Worm (Caenorhabditis elegans) whole organism, mixed stage, embryonic: ENCODE measurements around the gene bmk-1.

Source experiments
- blmp-1 ChIP-seq: fragments of 150-350 bp; optimal IDR thresholded peaks from 2 replicates; lab custom pipeline; 2014; ENCODE audit warnings: missing biosample characterization, missing genetic modification characterization
- flh-1 ChIP-seq: fragments of 200-800 bp; sonication (Bioruptor generic); optimal IDR thresholded peaks from 2 replicates; lab custom pipeline; 2018; ENCODE audit warnings: mild to moderate bottlenecking, missing genetic modification characterization, moderate library complexity, missing compliant biosample characterization
- mab-5 ChIP-seq: fragments of 150-350 bp; optimal IDR thresholded peaks from 2 replicates; lab custom pipeline; 2014; ENCODE audit warnings: missing biosample characterization, missing genetic modification characterization
- mls-2 ChIP-seq: sonication (generic microtip); optimal IDR thresholded peaks from 2 replicates; lab custom pipeline; 2016; ENCODE audit warnings: mild to moderate bottlenecking, missing genetic modification characterization, moderate library complexity, missing compliant biosample characterization
- nhr-237 ChIP-seq: fragments of 150-350 bp; optimal IDR thresholded peaks from 2 replicates; lab custom pipeline; 2014; ENCODE audit warnings: missing biosample characterization, missing genetic modification characterization
- nhr-28 ChIP-seq: fragments of 150-350 bp; optimal IDR thresholded peaks from 2 replicates; lab custom pipeline; 2014; ENCODE audit warnings: missing biosample characterization, missing genetic modification characterization
- snpc-4 ChIP-seq: fragments of 150-350 bp; optimal IDR thresholded peaks from 2 replicates; lab custom pipeline; 2014; ENCODE audit warnings: missing biosample characterization, missing genetic modification characterization
- tbx-8 ChIP-seq: fragments of 200-800 bp; sonication (Bioruptor generic); optimal IDR thresholded peaks from 2 replicates; lab custom pipeline; 2018; ENCODE audit warnings: mild to moderate bottlenecking, missing genetic modification characterization, moderate library complexity, missing compliant biosample characterization
- unc-39 ChIP-seq: fragments of 150-350 bp; optimal IDR thresholded peaks from 2 replicates; lab custom pipeline; 2014; ENCODE audit warnings: missing biosample characterization, missing genetic modification characterization
- unc-62 ChIP-seq: fragments of 150-350 bp; optimal IDR thresholded peaks from 2 replicates; lab custom pipeline; 2014; ENCODE audit warnings: missing biosample characterization, missing genetic modification reagents, missing genetic modification characterization
- zip-8 ChIP-seq: fragments of 150-350 bp; optimal IDR thresholded peaks from 2 replicates; lab custom pipeline; 2014; ENCODE audit warnings: missing biosample characterization, missing genetic modification characterization
- ztf-11 ChIP-seq: fragments of 150-350 bp; optimal IDR thresholded peaks from 2 replicates; lab custom pipeline; 2014; ENCODE audit warnings: missing biosample characterization, missing genetic modification characterization

DNA sequence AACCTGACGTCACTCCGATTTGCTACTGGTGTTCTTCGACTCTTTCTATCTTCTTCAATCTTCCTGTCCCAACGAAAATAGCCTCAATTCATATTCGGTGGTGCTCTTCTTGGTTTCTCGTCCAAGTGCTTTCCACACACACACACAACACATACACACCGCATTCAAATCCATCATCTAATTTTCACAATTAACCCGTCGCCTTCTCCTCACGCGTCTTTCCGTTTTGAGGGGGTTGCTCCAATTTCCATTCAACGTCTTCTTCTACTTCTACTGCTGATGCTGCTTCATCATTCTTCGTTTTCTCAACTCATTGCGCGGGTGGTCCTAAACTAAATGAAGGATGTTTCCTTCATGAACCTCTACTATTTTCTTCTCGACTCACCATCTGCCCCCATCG, 34.3 kb upstream of the bmk-1 start:
- TF ChIP-seq mab-5 (tag; lab: Kevin White, UChicago) (no peak), unc-62 (no peak), nhr-237 (tag; lab: Kevin White, UChicago) (no peak), blmp-1 (tag; lab: Kevin White, UChicago) (no peak), zip-8 (tag; lab: Kevin White, UChicago) (no peak), unc-39 (tag; lab: Kevin White, UChicago) (no peak), tbx-8 (GFP tag; lab: Kevin White, UChicago) (no peak), mls-2 (no peak), ztf-11 (no peak), flh-1 (GFP tag; lab: Kevin White, UChicago) (no peak), snpc-4 (tag; lab: Kevin White, UChicago) (no peak), nhr-28 (tag; lab: Kevin White, UChicago) (no peak)
